Fruit fly (Drosophila melanogaster): ENCODE results near the gene CG13407.

DNA sequence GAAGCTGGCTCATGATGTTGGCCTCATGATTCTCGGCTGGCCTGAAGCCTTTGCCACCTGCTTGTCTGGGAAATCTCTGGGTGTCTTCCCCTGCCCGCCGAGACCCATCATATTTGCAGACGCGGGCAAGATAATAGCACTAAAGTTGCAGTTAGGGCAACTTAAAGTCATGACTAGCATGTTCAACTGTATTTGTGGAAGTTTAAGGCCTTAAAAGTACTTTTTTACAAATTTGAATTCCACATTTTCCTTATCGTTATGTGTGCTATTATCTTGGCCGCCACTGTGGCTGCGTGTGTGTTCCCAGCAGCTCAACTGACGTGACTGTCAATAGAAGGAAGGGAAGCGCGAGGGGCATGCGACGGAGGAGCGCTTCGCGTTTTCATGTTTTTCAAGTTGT is 35.9 kb downstream of the CG13407 start:
- TF ChIP-seq pan (optimal IDR thresholded peaks at IDR 0.05) (no peak), psq (optimal IDR thresholded peaks at IDR 0.05) (no peak), CG8478 (optimal IDR thresholded peaks at IDR 0.05) (no peak), usp (GFP tag; optimal IDR thresholded peaks at IDR 0.05) (no peak), EcR (GFP tag; optimal IDR thresholded peaks at IDR 0.05) (peak in 1 of 2 experiments; percentile 9)
